Fruit fly (Drosophila melanogaster) whole organism, embryonic: ENCODE measurements around the gene Pnn.

ENCODE experiments used
- Abd-B ChIP-seq: fragments of 200-800 bp; sonication (Bioruptor generic); optimal IDR thresholded peaks from 2 replicates; lab custom pipeline; 2018; ENCODE audit warnings: missing biosample characterization, mild to moderate bottlenecking, missing genetic modification characterization, moderate library complexity
- CG10209 ChIP-seq: fragments of 200-800 bp; sonication (Bioruptor generic); optimal IDR thresholded peaks from 3 replicates; lab custom pipeline; 2017; ENCODE audit warnings: missing biosample characterization, mild to moderate bottlenecking, missing genetic modification characterization, missing genetic modification reagents
- CG10366 ChIP-seq: fragments of 200-800 bp; sonication (Bioruptor generic); IDR thresholded peaks from 2 replicates; pipeline ENCODE4 v1.3.6; 2022; ENCODE audit warnings: missing biosample characterization, missing genetic modification characterization
- CG11247 ChIP-seq: fragments of 200-800 bp; sonication (Bioruptor generic); IDR thresholded peaks from 2 replicates; pipeline ENCODE4 v1.3.6; 2022; ENCODE audit warnings: missing biosample characterization, missing genetic modification characterization
- CG1529 ChIP-seq: fragments of 200-800 bp; sonication (Bioruptor generic); optimal IDR thresholded peaks from 3 replicates; lab custom pipeline; 2018; ENCODE audit warnings: missing biosample characterization, missing genetic modification characterization
- CG1603 ChIP-seq: fragments of 200-800 bp; sonication (Bioruptor generic); optimal IDR thresholded peaks from 2 replicates; lab custom pipeline; 2019; ENCODE audit warnings: missing biosample characterization, mild to moderate bottlenecking, missing genetic modification characterization, moderate library complexity
- CG1647 ChIP-seq: fragments of 200-800 bp; sonication (Bioruptor generic); optimal IDR thresholded peaks from 3 replicates; lab custom pipeline; 2016; ENCODE audit warnings: missing biosample characterization, missing genetic modification characterization
- CG17361 ChIP-seq: fragments of 200-800 bp; sonication (Bioruptor generic); IDR thresholded peaks from 3 replicates; pipeline ENCODE4 v1.3.6; 2022; ENCODE audit warnings: missing biosample characterization, missing genetic modification characterization
- CG18619 ChIP-seq: fragments of 200-800 bp; sonication (Bioruptor generic); optimal IDR thresholded peaks from 3 replicates; lab custom pipeline; 2017; ENCODE audit warnings: missing biosample characterization, mild to moderate bottlenecking, missing genetic modification characterization
- CG2120 ChIP-seq: fragments of 200-800 bp; sonication (Bioruptor generic); optimal IDR thresholded peaks from 3 replicates; lab custom pipeline; 2016; ENCODE audit warnings: missing biosample characterization, missing genetic modification characterization
- CG3065 ChIP-seq: fragments of 200-800 bp; sonication (Bioruptor generic); optimal IDR thresholded peaks from 2 replicates; lab custom pipeline; 2016; ENCODE audit warnings: missing biosample characterization, missing genetic modification characterization
- CG31388 ChIP-seq: fragments of 200-800 bp; sonication (Bioruptor generic); optimal IDR thresholded peaks from 2 replicates; lab custom pipeline; 2016; ENCODE audit warnings: missing biosample characterization, missing genetic modification characterization
- CG32532 ChIP-seq: fragments of 200-800 bp; sonication (Bioruptor generic); IDR thresholded peaks from 2 replicates; pipeline ENCODE4 v1.3.6; 2022; ENCODE audit warnings: missing biosample characterization, missing genetic modification characterization
- CG33213 ChIP-seq: fragments of 200-800 bp; sonication (Bioruptor generic); optimal IDR thresholded peaks from 3 replicates; lab custom pipeline; 2016; ENCODE audit warnings: missing biosample characterization, missing genetic modification characterization
- CG3995 ChIP-seq: fragments of 200-800 bp; sonication (Bioruptor generic); optimal IDR thresholded peaks from 3 replicates; lab custom pipeline; 2016; ENCODE audit warnings: missing biosample characterization, missing genetic modification characterization
- CG5180 ChIP-seq: fragments of 200-800 bp; sonication (Bioruptor generic); optimal IDR thresholded peaks from 3 replicates; lab custom pipeline; 2017; ENCODE audit warnings: missing biosample characterization, missing genetic modification characterization, mild to moderate bottlenecking, moderate library complexity, missing genetic modification reagents
- CG5953 ChIP-seq: fragments of 200-800 bp; sonication (Bioruptor generic); IDR thresholded peaks from 2 replicates; pipeline ENCODE4 v1.3.6; 2022; ENCODE audit warnings: missing biosample characterization, missing genetic modification characterization
- CG6175 ChIP-seq: fragments of 200-800 bp; sonication (Bioruptor generic); IDR thresholded peaks from 3 replicates; pipeline ENCODE4 v1.3.6; 2022; ENCODE audit warnings: missing biosample characterization, missing genetic modification characterization
- CG7963 ChIP-seq: fragments of 200-800 bp; sonication (Bioruptor generic); IDR thresholded peaks from 3 replicates; pipeline ENCODE4 v1.3.6; 2022; ENCODE audit warnings: missing biosample characterization, missing genetic modification characterization; ENCODE audit not compliant: partially characterized antibody
- CG7987 ChIP-seq: fragments of 200-800 bp; sonication (Bioruptor generic); optimal IDR thresholded peaks from 2 replicates; lab custom pipeline; 2018; ENCODE audit warnings: missing biosample characterization, mild to moderate bottlenecking, missing genetic modification characterization, moderate library complexity
- CG8924 ChIP-seq: fragments of 200-800 bp; optimal IDR thresholded peaks from 3 replicates; lab custom pipeline; 2019; ENCODE audit warnings: missing biosample characterization, mild to moderate bottlenecking, missing genetic modification characterization, moderate library complexity
- CG9876 ChIP-seq: fragments of 200-800 bp; sonication (Bioruptor generic); optimal IDR thresholded peaks from 2 replicates; lab custom pipeline; 2016; ENCODE audit warnings: missing biosample characterization, missing genetic modification characterization
- Dfd ChIP-seq, 2 experiments: fragments of >200 bp; optimal IDR thresholded peaks; 2 replicates each; lab custom pipeline; 2017; ENCODE audit warnings: missing biosample characterization in 2 of 2, missing genetic modification characterization in 2 of 2
- Hmr ChIP-seq: fragments of 200-800 bp; sonication (Bioruptor generic); optimal IDR thresholded peaks from 3 replicates; lab custom pipeline; 2017; ENCODE audit warnings: mild to moderate bottlenecking, missing biosample characterization, missing genetic modification reagents, missing genetic modification characterization
- Lhr ChIP-seq: fragments of 200-800 bp; sonication (Bioruptor generic); optimal IDR thresholded peaks from 3 replicates; lab custom pipeline; 2017; ENCODE audit warnings: mild to moderate bottlenecking, missing biosample characterization, missing genetic modification reagents, missing genetic modification characterization
- Mes4 ChIP-seq: fragments of 200-800 bp; sonication (Bioruptor generic); optimal IDR thresholded peaks from 2 replicates; lab custom pipeline; 2016; ENCODE audit warnings: missing biosample characterization, missing genetic modification characterization
- NC2α ChIP-seq: fragments of 200-800 bp; sonication (Bioruptor generic); optimal IDR thresholded peaks from 2 replicates; lab custom pipeline; 2016; ENCODE audit warnings: missing biosample characterization, missing genetic modification characterization
- NFAT ChIP-seq: fragments of 200-800 bp; sonication (Bioruptor generic); IDR thresholded peaks from 2 replicates; pipeline ENCODE4 v1.3.6; 2022; ENCODE audit warnings: missing biosample characterization, missing genetic modification characterization
- NfI ChIP-seq: fragments of 200-800 bp; sonication (Bioruptor generic); optimal IDR thresholded peaks from 3 replicates; lab custom pipeline; 2018; ENCODE audit warnings: missing biosample characterization, mild to moderate bottlenecking, missing genetic modification characterization, moderate library complexity
- Oaz ChIP-seq: fragments of 200-800 bp; sonication (Bioruptor generic); IDR thresholded peaks from 2 replicates; pipeline ENCODE4 v1.3.6; 2022; ENCODE audit warnings: missing biosample characterization, missing genetic modification characterization
- amos ChIP-seq: fragments of 200-800 bp; sonication (Bioruptor generic); IDR thresholded peaks from 2 replicates; pipeline ENCODE4 v1.3.6; 2022; ENCODE audit warnings: missing biosample characterization, missing genetic modification characterization; ENCODE audit not compliant: partially characterized antibody
- caup ChIP-seq: fragments of 200-800 bp; sonication (Bioruptor generic); optimal IDR thresholded peaks from 3 replicates; lab custom pipeline; 2017; ENCODE audit warnings: missing biosample characterization, mild to moderate bottlenecking, missing genetic modification characterization, moderate library complexity; ENCODE audit not compliant: severe bottlenecking
- chif ChIP-seq, 2 experiments: fragments of 200-800 bp; sonication (Bioruptor generic); optimal IDR thresholded peaks; 3 replicates each; lab custom pipeline; 2016; ENCODE audit warnings: missing biosample characterization in 2 of 2, missing genetic modification characterization in 2 of 2
- crol ChIP-seq: fragments of 200-800 bp; sonication (Bioruptor generic); IDR thresholded peaks from 2 replicates; pipeline ENCODE4 v1.3.6; 2022; ENCODE audit warnings: missing biosample characterization, missing genetic modification characterization
- ems ChIP-seq: fragments of 200-800 bp; sonication (Bioruptor generic); optimal IDR thresholded peaks from 3 replicates; lab custom pipeline; 2016; ENCODE audit warnings: missing biosample characterization, missing genetic modification characterization
- fd102C ChIP-seq: fragments of 200-800 bp; sonication (Bioruptor generic); optimal IDR thresholded peaks from 2 replicates; lab custom pipeline; 2018; ENCODE audit warnings: missing biosample characterization, mild to moderate bottlenecking, missing genetic modification characterization, moderate library complexity
- fd3F ChIP-seq: fragments of 200-800 bp; sonication (Bioruptor generic); optimal IDR thresholded peaks from 2 replicates; lab custom pipeline; 2018; ENCODE audit warnings: missing biosample characterization, mild to moderate bottlenecking, missing genetic modification characterization, moderate library complexity
- gcm2 ChIP-seq: fragments of 200-800 bp; sonication (Bioruptor generic); optimal IDR thresholded peaks from 2 replicates; lab custom pipeline; 2016; ENCODE audit warnings: missing biosample characterization, missing genetic modification characterization
- jigr1 ChIP-seq: fragments of 200-800 bp; sonication (Bioruptor generic); IDR thresholded peaks from 3 replicates; pipeline ENCODE4 v1.3.6; 2022; ENCODE audit warnings: missing biosample characterization, missing genetic modification characterization
- kay ChIP-seq: fragments of 200-800 bp; sonication (Bioruptor generic); optimal IDR thresholded peaks from 2 replicates; lab custom pipeline; 2016; ENCODE audit warnings: missing biosample characterization, missing genetic modification characterization
- nerfin-1 ChIP-seq: fragments of 200-800 bp; sonication (Bioruptor generic); optimal IDR thresholded peaks from 3 replicates; lab custom pipeline; 2019; ENCODE audit warnings: missing biosample characterization, mild to moderate bottlenecking, missing genetic modification characterization, moderate library complexity
- pnt ChIP-seq: fragments of 200-800 bp; sonication (Bioruptor generic); optimal IDR thresholded peaks from 3 replicates; lab custom pipeline; 2016; ENCODE audit warnings: missing biosample characterization, missing genetic modification characterization
- ro ChIP-seq: fragments of 200-800 bp; sonication (Bioruptor generic); IDR thresholded peaks from 2 replicates; pipeline ENCODE4 v1.3.6; 2022; ENCODE audit warnings: missing biosample characterization, missing genetic modification characterization
- row ChIP-seq: fragments of 200-800 bp; sonication (Bioruptor generic); IDR thresholded peaks from 3 replicates; pipeline ENCODE4 v1.3.6; 2022; ENCODE audit warnings: missing biosample characterization, missing genetic modification characterization
- run ChIP-seq: fragments of 200-800 bp; sonication (Bioruptor generic); optimal IDR thresholded peaks from 3 replicates; lab custom pipeline; 2018; ENCODE audit warnings: missing biosample characterization, mild to moderate bottlenecking, missing genetic modification characterization
- sim ChIP-seq: fragments of 200-800 bp; sonication (Bioruptor generic); IDR thresholded peaks from 2 replicates; pipeline ENCODE4 v1.3.6; 2022; ENCODE audit warnings: missing biosample characterization, missing genetic modification characterization
- so ChIP-seq: fragments of 200-800 bp; sonication (Bioruptor generic); IDR thresholded peaks from 3 replicates; pipeline ENCODE4 v1.3.6; 2022; ENCODE audit warnings: missing biosample characterization, missing genetic modification characterization
- tna ChIP-seq: fragments of 200-800 bp; sonication (Bioruptor generic); IDR thresholded peaks from 2 replicates; pipeline ENCODE4 v1.3.6; 2022; ENCODE audit warnings: missing biosample characterization, missing genetic modification characterization; ENCODE audit not compliant: partially characterized antibody

The Pnn gene

DNA sequence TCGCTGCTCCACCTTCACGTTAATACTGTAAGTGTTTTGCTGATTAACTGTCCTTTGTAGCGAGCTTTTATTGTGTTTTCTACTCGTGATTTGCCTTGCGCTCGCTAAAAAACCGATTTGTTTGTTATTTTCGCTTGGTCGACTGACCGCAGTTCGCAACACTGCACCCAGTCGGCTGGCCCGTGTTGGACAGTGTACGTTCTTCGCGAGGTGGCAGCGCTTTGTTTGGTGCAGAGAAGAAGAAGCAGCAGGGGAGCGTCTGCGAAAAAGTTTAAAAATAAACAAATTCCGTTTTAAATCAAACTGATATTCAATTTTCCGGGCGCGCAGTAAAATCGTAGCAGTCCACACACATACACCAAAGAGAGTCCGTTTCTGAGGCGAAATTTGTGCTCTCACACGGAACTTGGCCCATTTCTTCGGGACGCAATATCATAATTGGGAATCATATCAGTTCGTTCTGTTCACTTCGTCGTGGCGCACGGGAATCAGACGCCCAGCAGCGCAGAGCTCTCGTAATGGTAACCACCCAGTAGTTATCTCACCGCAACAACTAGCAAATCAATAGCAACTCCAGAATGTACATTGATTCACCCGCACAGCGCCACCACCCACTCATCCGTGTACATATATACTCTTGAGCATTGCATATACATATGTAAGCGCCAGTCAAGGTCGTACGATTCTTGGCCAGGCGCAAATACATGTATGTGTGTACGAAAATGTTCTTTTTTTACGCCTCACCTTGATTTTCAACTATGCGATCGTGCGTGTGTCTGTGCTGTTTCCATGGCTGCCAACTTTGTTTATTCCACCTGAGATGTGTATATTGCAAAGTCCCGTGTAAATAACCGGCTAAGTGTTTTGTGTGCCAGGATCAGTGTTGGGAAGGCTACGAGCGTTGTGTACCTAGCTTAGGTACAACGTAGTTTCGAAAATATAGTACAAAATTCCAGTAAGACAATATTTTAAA, 27.2 kb downstream of the Pnn start, which contains the start of gene Naa80 (continued):
- TF ChIP-seq CG8924 (peak; percentile 60), CG3995 (peak; percentile 68), pnt (GFP tag; lab: Kevin White, UChicago) (peak; percentile 44), CG32532 (GFP tag; lab: Robert Waterston, UW) (peak; percentile 61; the same call in 1 of the 2 replicates), CG17361 (GFP tag; lab: Robert Waterston, UW) (0 out of 3 replicates have a peak, but pooled peaks have one; percentile 10), crol (GFP tag; lab: Robert Waterston, UW) (0 out of 2 replicates have a peak, but pooled peaks have one; percentile 20), CG3065 (GFP tag; lab: Kevin White, UChicago) (peak; percentile 36), fd102C (no peak), CG7963 (GFP tag; lab: Robert Waterston, UW) (no peak), so (GFP tag; lab: Robert Waterston, UW) (no peak), Hmr (GFP tag; lab: Kevin White, UChicago) (peak; percentile 83), CG5953 (GFP tag; lab: Robert Waterston, UW) (no peak), kay (GFP tag; lab: Kevin White, UChicago) (peak; percentile 71), jigr1 (GFP tag; lab: Robert Waterston, UW) (no peak), CG33213 (peak; percentile 57), row (GFP tag; lab: Robert Waterston, UW) (peak; percentile 48; the same call in 2 of the 3 replicates), Oaz (GFP tag; lab: Robert Waterston, UW) (no peak), CG10209 (GFP tag; lab: Kevin White, UChicago) (peak; percentile 54), CG1603 (peak; percentile 84), Lhr (GFP tag; lab: Kevin White, UChicago) (peak; percentile 16), CG9876 (peak; percentile 76), CG2120 (GFP tag; lab: Kevin White, UChicago) (peak; percentile 89), chif (GFP tag; optimal IDR thresholded peaks at IDR 0.05; lab: Kevin White, UChicago) (peak; percentile 12 to 72), NFAT (GFP tag; lab: Robert Waterston, UW) (peak; percentile 87), CG1529 (GFP tag; lab: Kevin White, UChicago) (no peak), CG10366 (GFP tag; lab: Robert Waterston, UW) (peak; percentile 41; the same call in 1 of the 2 replicates), NfI (GFP tag; lab: Kevin White, UChicago) (peak; percentile 82), run (tag; lab: Kevin White, UChicago) (no peak), Dfd (GFP tag; optimal IDR thresholded peaks at IDR 0.05; lab: Kevin White, UChicago) (no peak), CG31388 (GFP tag; lab: Kevin White, UChicago) (no peak), CG6175 (GFP tag; lab: Robert Waterston, UW) (peak; percentile 70; the same call in 2 of the 3 replicates), Abd-B (peak; percentile 15), nerfin-1 (tag; lab: Kevin White, UChicago) (peak; percentile 21), CG7987 (GFP tag; lab: Kevin White, UChicago) (peak; percentile 66), Mes4 (peak; percentile 45), CG1647 (peak; percentile 73), NC2α (GFP tag; lab: Kevin White, UChicago) (peak; percentile 57), CG11247 (GFP tag; lab: Robert Waterston, UW) (peak; percentile 79), tna (peak; percentile 48; the same call in 1 of the 2 replicates), ro (GFP tag; lab: Robert Waterston, UW) (no peak), sim (GFP tag; lab: Robert Waterston, UW) (no peak), gcm2 (no peak), CG18619 (GFP tag; lab: Kevin White, UChicago) (peak; percentile 54), amos (GFP tag; lab: Robert Waterston, UW) (peak; percentile 64), ems (GFP tag; lab: Kevin White, UChicago) (peak; percentile 75), CG5180 (GFP tag; lab: Kevin White, UChicago) (no peak), fd3F (peak; percentile 17), caup (GFP tag; lab: Kevin White, UChicago) (peak; percentile 76)
